Fruit fly (Drosophila melanogaster) whole organism, embryonic: ENCODE measurements around the gene aru.

ENCODE experiments used
- B-H1 ChIP-seq: fragments of 200-800 bp; sonication (Bioruptor generic); IDR thresholded peaks from 3 replicates; pipeline ENCODE4 v1.3.6; 2022; ENCODE audit warnings: missing biosample characterization, missing genetic modification characterization
- CG10209 ChIP-seq: fragments of 200-800 bp; sonication (Bioruptor generic); optimal IDR thresholded peaks from 3 replicates; lab custom pipeline; 2017; ENCODE audit warnings: missing biosample characterization, mild to moderate bottlenecking, missing genetic modification characterization, missing genetic modification reagents
- CG10274 ChIP-seq: fragments of 200-800 bp; sonication (Bioruptor generic); optimal IDR thresholded peaks from 3 replicates; lab custom pipeline; 2017; ENCODE audit warnings: missing biosample characterization, mild to moderate bottlenecking, missing genetic modification characterization
- CG10654 ChIP-seq: fragments of 200-800 bp; sonication (Bioruptor generic); optimal IDR thresholded peaks from 2 replicates; lab custom pipeline; 2016; ENCODE audit warnings: missing biosample characterization, missing genetic modification characterization
- CG10979 ChIP-seq: fragments of 200-800 bp; sonication (Bioruptor generic); optimal IDR thresholded peaks from 2 replicates; lab custom pipeline; 2018; ENCODE audit warnings: missing biosample characterization, mild to moderate bottlenecking, missing genetic modification characterization, moderate library complexity
- CG11696 ChIP-seq: fragments of 200-800 bp; sonication (Bioruptor generic); IDR thresholded peaks from 2 replicates; pipeline ENCODE4 v1.3.6; 2022; ENCODE audit warnings: missing biosample characterization, missing genetic modification characterization
- CG13424 ChIP-seq: fragments of 200-800 bp; sonication (Bioruptor generic); optimal IDR thresholded peaks from 2 replicates; lab custom pipeline; 2019; ENCODE audit warnings: missing biosample characterization, mild to moderate bottlenecking, missing genetic modification characterization, moderate library complexity
- CG15269 ChIP-seq: fragments of 200-800 bp; sonication (Bioruptor generic); optimal IDR thresholded peaks from 2 replicates; lab custom pipeline; 2018; ENCODE audit warnings: missing biosample characterization, mild to moderate bottlenecking, missing genetic modification characterization, moderate library complexity
- CG17359 ChIP-seq: fragments of 200-800 bp; sonication (Bioruptor generic); optimal IDR thresholded peaks from 3 replicates; lab custom pipeline; 2018; ENCODE audit warnings: missing biosample characterization, mild to moderate bottlenecking, missing genetic modification characterization, moderate library complexity
- CG17361 ChIP-seq: fragments of 200-800 bp; sonication (Bioruptor generic); IDR thresholded peaks from 3 replicates; pipeline ENCODE4 v1.3.6; 2022; ENCODE audit warnings: missing biosample characterization, missing genetic modification characterization
- CG18262 ChIP-seq: fragments of 200-800 bp; optimal IDR thresholded peaks from 3 replicates; lab custom pipeline; 2019; ENCODE audit warnings: missing biosample characterization, mild to moderate bottlenecking, missing genetic modification characterization, moderate library complexity
- CG2678 ChIP-seq: fragments of 200-800 bp; sonication (Bioruptor generic); optimal IDR thresholded peaks from 3 replicates; lab custom pipeline; 2019; ENCODE audit warnings: missing biosample characterization, mild to moderate bottlenecking, missing genetic modification characterization, moderate library complexity
- CG2712 ChIP-seq: fragments of 200-800 bp; optimal IDR thresholded peaks from 3 replicates; lab custom pipeline; 2019; ENCODE audit warnings: missing biosample characterization, mild to moderate bottlenecking, missing genetic modification characterization, moderate library complexity
- CG30403 ChIP-seq: fragments of 200-800 bp; sonication (Bioruptor generic); optimal IDR thresholded peaks from 3 replicates; lab custom pipeline; 2016; ENCODE audit warnings: missing biosample characterization, missing genetic modification characterization
- CG3281 ChIP-seq: fragments of 200-800 bp; sonication (Bioruptor generic); optimal IDR thresholded peaks from 3 replicates; lab custom pipeline; 2017; ENCODE audit warnings: missing biosample characterization, mild to moderate bottlenecking, missing genetic modification characterization
- CG6654 ChIP-seq: fragments of 200-800 bp; sonication (Bioruptor generic); optimal IDR thresholded peaks from 2 replicates; lab custom pipeline; 2017; ENCODE audit warnings: missing biosample characterization, mild to moderate bottlenecking, missing genetic modification characterization
- CG7839 ChIP-seq: fragments of 200-800 bp; sonication (Bioruptor generic); optimal IDR thresholded peaks from 3 replicates; lab custom pipeline; 2018; ENCODE audit warnings: missing biosample characterization, mild to moderate bottlenecking, missing genetic modification characterization, moderate library complexity
- CG8388 ChIP-seq: fragments of 200-800 bp; sonication (Bioruptor generic); optimal IDR thresholded peaks from 2 replicates; lab custom pipeline; 2019; ENCODE audit warnings: missing biosample characterization, mild to moderate bottlenecking, missing genetic modification characterization, moderate library complexity
- CG8924 ChIP-seq: fragments of 200-800 bp; optimal IDR thresholded peaks from 3 replicates; lab custom pipeline; 2019; ENCODE audit warnings: missing biosample characterization, mild to moderate bottlenecking, missing genetic modification characterization, moderate library complexity
- CG9437 ChIP-seq: fragments of 200-800 bp; sonication (Bioruptor generic); optimal IDR thresholded peaks from 2 replicates; lab custom pipeline; 2018; ENCODE audit warnings: missing biosample characterization, mild to moderate bottlenecking, missing genetic modification characterization
- Deaf1 ChIP-seq: fragments of 200-800 bp; optimal IDR thresholded peaks from 3 replicates; lab custom pipeline; 2019; ENCODE audit warnings: missing biosample characterization, mild to moderate bottlenecking, missing genetic modification characterization, moderate library complexity
- HLH4C ChIP-seq: fragments of 200-800 bp; sonication (Bioruptor generic); IDR thresholded peaks from 3 replicates; pipeline ENCODE4 v1.3.6; 2022; ENCODE audit warnings: missing biosample characterization, missing genetic modification characterization; ENCODE audit not compliant: partially characterized antibody
- Hr51 ChIP-seq, 2 experiments: fragments of 200-800 bp; sonication (Bioruptor generic); optimal IDR thresholded peaks; 2 replicates in 1 of 2; 3 replicates in 1 of 2; lab custom pipeline; 2016 to 2018; ENCODE audit warnings: missing biosample characterization in 2 of 2, missing genetic modification characterization in 2 of 2, mild to moderate bottlenecking in 1 of 2, moderate library complexity in 1 of 2
- Hr78 ChIP-seq, 2 experiments: fragments of 200-800 bp in 1 of 2; fragments of >200 bp in 1 of 2; sonication (Bioruptor generic) in 1 of 2; optimal IDR thresholded peaks; 2 replicates each; lab custom pipeline; 2017 to 2019; ENCODE audit warnings: missing biosample characterization in 2 of 2, missing genetic modification characterization in 2 of 2, mild to moderate bottlenecking in 1 of 2, moderate library complexity in 1 of 2
- Meics ChIP-seq: fragments of 200-800 bp; sonication (Bioruptor generic); optimal IDR thresholded peaks from 2 replicates; lab custom pipeline; 2017; ENCODE audit warnings: missing biosample characterization, mild to moderate bottlenecking, missing genetic modification characterization
- Nf-YA ChIP-seq: fragments of 200-800 bp; sonication (Bioruptor generic); IDR thresholded peaks from 2 replicates; pipeline ENCODE4 v1.3.6; 2022; ENCODE audit warnings: missing biosample characterization, missing genetic modification characterization
- Oli ChIP-seq: fragments of 200-800 bp; sonication (Bioruptor generic); optimal IDR thresholded peaks from 2 replicates; lab custom pipeline; 2018; ENCODE audit warnings: missing biosample characterization, mild to moderate bottlenecking, missing genetic modification characterization, moderate library complexity
- Opbp ChIP-seq: fragments of 200-800 bp; sonication (Bioruptor generic); IDR thresholded peaks from 3 replicates; pipeline ENCODE4 v1.3.6; 2022; ENCODE audit warnings: missing biosample characterization, missing genetic modification characterization; ENCODE audit not compliant: partially characterized antibody
- Pdp1 ChIP-seq, 2 experiments: fragments of 200-800 bp; sonication (Bioruptor generic); optimal IDR thresholded peaks; 3 replicates each; lab custom pipeline; 2016; ENCODE audit warnings: missing biosample characterization in 2 of 2, missing genetic modification characterization in 2 of 2, mild to moderate bottlenecking in 1 of 2, moderate library complexity in 1 of 2
- Ptx1 ChIP-seq: fragments of 200-800 bp; sonication (Bioruptor generic); IDR thresholded peaks from 2 replicates; pipeline ENCODE4 v1.3.6; 2022; ENCODE audit warnings: missing biosample characterization, missing genetic modification characterization
- br ChIP-seq: fragments of >200 bp; optimal IDR thresholded peaks from 2 replicates; lab custom pipeline; 2017
- bsh ChIP-seq, 2 experiments: fragments of 200-800 bp; sonication (Bioruptor generic); optimal IDR thresholded peaks; 2 replicates each; lab custom pipeline; 2017 to 2018; ENCODE audit warnings: mild to moderate bottlenecking in 2 of 2, missing biosample characterization in 2 of 2, missing genetic modification characterization in 2 of 2, moderate library complexity in 1 of 2
- chinmo ChIP-seq: fragments of 200-800 bp; sonication (Bioruptor generic); IDR thresholded peaks from 4 replicates; pipeline ENCODE4 v1.3.6; 2022; ENCODE audit warnings: missing biosample characterization, missing genetic modification characterization; ENCODE audit not compliant: partially characterized antibody
- dmrt99B ChIP-seq: fragments of 200-800 bp; sonication (Bioruptor generic); optimal IDR thresholded peaks from 2 replicates; lab custom pipeline; 2018; ENCODE audit warnings: missing biosample characterization, mild to moderate bottlenecking, missing genetic modification characterization, moderate library complexity
- dpn ChIP-seq, 2 experiments: fragments of 200-800 bp; sonication (Bioruptor generic); optimal IDR thresholded peaks; 3 replicates each; lab custom pipeline; 2016; ENCODE audit warnings: missing biosample characterization in 2 of 2, missing genetic modification characterization in 2 of 2
- en ChIP-seq: fragments of 200-800 bp; sonication (Bioruptor generic); optimal IDR thresholded peaks from 2 replicates; lab custom pipeline; 2016; ENCODE audit warnings: missing biosample characterization, missing genetic modification characterization
- eve ChIP-seq, 2 experiments: fragments of >200 bp; optimal IDR thresholded peaks; 2 replicates each; lab custom pipeline; 2017; ENCODE audit warnings: missing biosample characterization in 2 of 2, missing genetic modification characterization in 2 of 2
- fd64A ChIP-seq: fragments of 200-800 bp; sonication (Bioruptor generic); optimal IDR thresholded peaks from 3 replicates; lab custom pipeline; 2018; ENCODE audit warnings: missing biosample characterization, mild to moderate bottlenecking, missing genetic modification characterization
- gem ChIP-seq: fragments of 200-800 bp; sonication (Bioruptor generic); optimal IDR thresholded peaks from 2 replicates; lab custom pipeline; 2019; ENCODE audit warnings: missing biosample characterization, mild to moderate bottlenecking, missing genetic modification characterization, moderate library complexity
- kay ChIP-seq: fragments of 200-800 bp; sonication (Bioruptor generic); optimal IDR thresholded peaks from 2 replicates; lab custom pipeline; 2016; ENCODE audit warnings: missing biosample characterization, missing genetic modification characterization
- lbe ChIP-seq: fragments of 200-800 bp; sonication (Bioruptor generic); optimal IDR thresholded peaks from 2 replicates; lab custom pipeline; 2016; ENCODE audit warnings: missing biosample characterization, mild to moderate bottlenecking, missing genetic modification characterization
- lilli ChIP-seq: fragments of 200-800 bp; sonication (Bioruptor generic); optimal IDR thresholded peaks from 3 replicates; lab custom pipeline; 2016; ENCODE audit warnings: missing biosample characterization, missing genetic modification characterization
- nmo ChIP-seq: fragments of 200-800 bp; sonication (Bioruptor generic); optimal IDR thresholded peaks from 2 replicates; lab custom pipeline; 2018; ENCODE audit warnings: missing biosample characterization, mild to moderate bottlenecking, missing genetic modification characterization, moderate library complexity
- sim ChIP-seq: fragments of 200-800 bp; sonication (Bioruptor generic); IDR thresholded peaks from 2 replicates; pipeline ENCODE4 v1.3.6; 2022; ENCODE audit warnings: missing biosample characterization, missing genetic modification characterization
- sima ChIP-seq: fragments of 200-800 bp; sonication (Bioruptor generic); optimal IDR thresholded peaks from 2 replicates; lab custom pipeline; 2016; ENCODE audit warnings: missing biosample characterization, missing genetic modification characterization
- stwl ChIP-seq: fragments of 200-800 bp; sonication (Bioruptor generic); optimal IDR thresholded peaks from 3 replicates; lab custom pipeline; 2018; ENCODE audit warnings: missing biosample characterization, mild to moderate bottlenecking, missing genetic modification characterization, moderate library complexity
- twi ChIP-seq: fragments of 200-800 bp; optimal IDR thresholded peaks from 2 replicates; lab custom pipeline; 2019; ENCODE audit warnings: missing biosample characterization, mild to moderate bottlenecking, missing genetic modification characterization, moderate library complexity

aru gene

dm6 chr2L:847189-847987 is 20.8 kb downstream of the aru start (continued):
- peak; percentile 5 for TF ChIP-seq kay (GFP tag; lab: Kevin White, UChicago)
- peak; percentile 15 for TF ChIP-seq lbe
- TF ChIP-seq B-H1 (GFP tag; lab: Robert Waterston, UW) = no peak
- peak; percentile 4 for TF ChIP-seq CG10979 (tag; lab: Kevin White, UChicago)
- no peak for TF ChIP-seq HLH4C (GFP tag; lab: Robert Waterston, UW)
- TF ChIP-seq dmrt99B (tag; lab: Kevin White, UChicago) = peak; percentile 59
- peak in 1 of 2 experiments; percentile 47 for TF ChIP-seq Hr51 (GFP tag; optimal IDR thresholded peaks at IDR 0.05; lab: Kevin White, UChicago)
- TF ChIP-seq CG10654 (GFP tag; lab: Kevin White, UChicago) = no peak
- TF ChIP-seq lilli (GFP tag; lab: Kevin White, UChicago) = peak; percentile 2
- 0 out of 2 replicates have a peak, but pooled peaks have one; percentile 26 for TF ChIP-seq Ptx1 (GFP tag; lab: Robert Waterston, UW)
- TF ChIP-seq Deaf1 (tag; lab: Kevin White, UChicago) = no peak
- peak; percentile 4 for TF ChIP-seq CG13424 (tag; lab: Kevin White, UChicago)
- peak; percentile 68; the same call in 2 of the 3 replicates for TF ChIP-seq CG17361 (GFP tag; lab: Robert Waterston, UW)
- TF ChIP-seq dpn (GFP tag; optimal IDR thresholded peaks at IDR 0.05; lab: Kevin White, UChicago) = peak in 1 of 2 experiments; percentile 13
- TF ChIP-seq sim (GFP tag; lab: Robert Waterston, UW) = no peak
- TF ChIP-seq stwl (tag; lab: Kevin White, UChicago) = no peak
- TF ChIP-seq Opbp (GFP tag; lab: Robert Waterston, UW) = no peak
- TF ChIP-seq Meics (GFP tag; lab: Kevin White, UChicago) = peak; percentile 21
- no peak for TF ChIP-seq CG10209 (GFP tag; lab: Kevin White, UChicago)
- peak; percentile 19 for TF ChIP-seq CG8924 (tag; lab: Kevin White, UChicago)
- TF ChIP-seq sima (GFP tag; lab: Kevin White, UChicago) = no peak
- peak in 1 of 2 experiments; percentile 9 for TF ChIP-seq bsh (GFP tag; optimal IDR thresholded peaks at IDR 0.05; lab: Kevin White, UChicago)
- TF ChIP-seq CG30403 (GFP tag; lab: Kevin White, UChicago) = peak; percentile 35
- peak; percentile 32 for TF ChIP-seq CG9437 (GFP tag; lab: Kevin White, UChicago)
- peak; percentile 14 for TF ChIP-seq CG15269
- TF ChIP-seq gem (tag; lab: Kevin White, UChicago) = peak; percentile 41
- TF ChIP-seq Pdp1 (GFP tag; optimal IDR thresholded peaks at IDR 0.05; lab: Kevin White, UChicago) = peak in 1 of 2 experiments; percentile 15
- peak in 1 of 2 experiments; percentile 75 for TF ChIP-seq Hr78 (GFP tag; optimal IDR thresholded peaks at IDR 0.05; lab: Kevin White, UChicago)
- no peak for TF ChIP-seq eve (GFP tag; optimal IDR thresholded peaks at IDR 0.05; lab: Kevin White, UChicago)
- no peak for TF ChIP-seq fd64A (GFP tag; lab: Kevin White, UChicago)
- peak; percentile 13 for TF ChIP-seq CG3281
- peak; percentile 55 for TF ChIP-seq CG18262
- peak; percentile 38 for TF ChIP-seq nmo (GFP tag; lab: Kevin White, UChicago)
- TF ChIP-seq CG2678 (tag; lab: Kevin White, UChicago) = peak; percentile 36
- no peak for TF ChIP-seq twi
- peak; percentile 22 for TF ChIP-seq CG8388 (GFP tag; lab: Kevin White, UChicago)
- TF ChIP-seq Oli (tag; lab: Kevin White, UChicago) = peak; percentile 53
- no peak for TF ChIP-seq CG10274 (GFP tag; lab: Kevin White, UChicago)
- no peak for TF ChIP-seq br (lab: Kevin White, UChicago)
- TF ChIP-seq CG6654 (GFP tag; lab: Kevin White, UChicago) = peak; percentile 1
- TF ChIP-seq CG11696 = peak; percentile 62; the same call in 1 of the 2 replicates
- TF ChIP-seq CG17359 = peak; percentile 8
- 0 out of 4 replicates have a peak, but pooled peaks have one; percentile 10 for TF ChIP-seq chinmo (GFP tag; lab: Robert Waterston, UW)
- no peak for TF ChIP-seq en (GFP tag; lab: Kevin White, UChicago)
- TF ChIP-seq CG7839 (tag; lab: Kevin White, UChicago) = peak; percentile 12
- 0 out of 2 replicates have a peak, but pooled peaks have one; percentile 12 for TF ChIP-seq Nf-YA (GFP tag; lab: Robert Waterston, UW)
- TF ChIP-seq CG2712 = peak; percentile 26
